Worm (Caenorhabditis elegans): Measurements from ENCODE around the gene gly-8.

Gene gly-8

ce11 chrIII:11580428-11580885 lies 44.6 kb upstream of the gly-8 start, which contains the start of gene Y66D12A.7 (continued):
- TF ChIP-seq lim-7 (GFP tag; IDR thresholded peaks at IDR 0.05) (no peak), cey-2 (tag; optimal IDR thresholded peaks at IDR 0.05; ENCODE audit: borderline replicate concordance, insufficient read depth) (no peak)

- no peak for TF ChIP-seq spr-3 (GFP tag; optimal IDR thresholded peaks at IDR 0.05)
- no peak for TF ChIP-seq ceh-28 (tag; optimal IDR thresholded peaks at IDR 0.05)
- peak; percentile 10 for TF ChIP-seq F49E8.2 (tag; optimal IDR thresholded peaks at IDR 0.05; ENCODE audit: borderline replicate concordance)
- no peak for TF ChIP-seq fos-1 (tag; optimal IDR thresholded peaks at IDR 0.05)
- TF ChIP-seq duxl-1 (tag; optimal IDR thresholded peaks at IDR 0.05; ENCODE audit: poor library complexity), result no peak
- TF ChIP-seq nhr-237 (tag; optimal IDR thresholded peaks at IDR 0.05), result no peak
- TF ChIP-seq lin-38 (GFP tag; IDR thresholded peaks at IDR 0.05), result peak; percentile 57
- TF ChIP-seq unc-130 (GFP tag; optimal IDR thresholded peaks at IDR 0.05), result peak; percentile 16
- TF ChIP-seq Y5F2A.4 (GFP tag; optimal IDR thresholded peaks at IDR 0.05), result no peak
- TF ChIP-seq snpc-1.2 (GFP tag; IDR thresholded peaks at IDR 0.05), result peak; percentile 49; the same call in 1 of the 2 replicates
Observed at ce11 chrIII:11581372-11581771, 43.7 kb upstream of the gly-8 start, which contains the start of the genes Y66D12A.6 and ceh-92. Y66D12A.6 (minus strand) TSS chrIII:11581402. ceh-92 (plus strand) TSS chrIII:11581600.

- no peak for TF ChIP-seq ZK337.2 (GFP tag; IDR thresholded peaks at IDR 0.05)
- TF ChIP-seq pqm-1 (tag; optimal IDR thresholded peaks at IDR 0.05), result no peak
- TF ChIP-seq daf-12 (tag; optimal IDR thresholded peaks at IDR 0.05), result no peak
- no peak for TF ChIP-seq lsy-2 (tag; optimal IDR thresholded peaks at IDR 0.05)
- no peak for TF ChIP-seq tra-1 (GFP tag; IDR thresholded peaks at IDR 0.05)
- no peak for TF ChIP-seq php-3 (GFP tag; IDR thresholded peaks at IDR 0.05)
- no peak for TF ChIP-seq pha-4 (GFP tag; IDR thresholded peaks at IDR 0.05)
- no peak for TF ChIP-seq pha-4 (tag; optimal IDR thresholded peaks at IDR 0.05)
Observed at ce11 chrIII:11582569-11582968, 42.5 kb upstream of the gly-8 start.

ce11 chrIII:11588911-11589310 lies 36.1 kb upstream of the gly-8 start, which contains the start of gene Y66D12A.3:
Y66D12A.3 (plus strand) TSS chrIII:11589211.
- TF ChIP-seq nhr-42 (GFP tag; IDR thresholded peaks at IDR 0.05), result no peak
- no peak for TF ChIP-seq zag-1 (tag; optimal IDR thresholded peaks at IDR 0.05)
- no peak for TF ChIP-seq lim-7 (GFP tag; IDR thresholded peaks at IDR 0.05)
- TF ChIP-seq arid-1 (GFP tag; conservative IDR thresholded peaks at IDR 0.05), result no peak
- TF ChIP-seq set-16 (GFP tag; IDR thresholded peaks at IDR 0.05), result no peak
- no peak for TF ChIP-seq tag-97 (GFP tag; IDR thresholded peaks at IDR 0.05)
- no peak for TF ChIP-seq nhr-48 (tag; optimal IDR thresholded peaks at IDR 0.05)
- no peak for TF ChIP-seq zip-2 (tag; optimal IDR thresholded peaks at IDR 0.05)
- no peak for TF ChIP-seq attf-4 (tag; optimal IDR thresholded peaks at IDR 0.05)
- TF ChIP-seq zfp-3 (GFP tag; conservative IDR thresholded peaks at IDR 0.05), result no peak
- TF ChIP-seq ctbp-1 (GFP tag; IDR thresholded peaks at IDR 0.05), result no peak
- no peak for TF ChIP-seq egl-27 (tag; optimal IDR thresholded peaks at IDR 0.05)
- no peak for TF ChIP-seq ZK337.2 (GFP tag; IDR thresholded peaks at IDR 0.05)
- TF ChIP-seq F10B5.3 (tag; optimal IDR thresholded peaks at IDR 0.05), result no peak

ce11 chrIII:11589311-11589710 lies 35.7 kb upstream of the gly-8 start:
- TF ChIP-seq madf-9 (GFP tag; conservative IDR thresholded peaks at IDR 0.05), result no peak
- no peak for TF ChIP-seq attf-4 (tag; optimal IDR thresholded peaks at IDR 0.05)
- no peak for TF ChIP-seq set-16 (GFP tag; IDR thresholded peaks at IDR 0.05)
- TF ChIP-seq rbr-2 (tag; optimal IDR thresholded peaks at IDR 0.05), result no peak
- TF ChIP-seq F37D6.2 (tag; optimal IDR thresholded peaks at IDR 0.05), result no peak
- no peak for TF ChIP-seq saeg-2 (GFP tag; IDR thresholded peaks at IDR 0.05)

All from whole organism, L4 larva.